Fruit fly (Drosophila melanogaster) whole organism, embryonic: ENCODE data around the gene CG32066.

Experiments used
- Awh ChIP-seq: fragments of 200-800 bp; sonication (Bioruptor generic); IDR thresholded peaks from 2 replicates; pipeline ENCODE4, ENCODE4 v1.3.6; 2022; ENCODE audit warnings: missing biosample characterization, missing genetic modification characterization
- Bgb ChIP-seq: fragments of 200-800 bp; sonication (Bioruptor generic); IDR thresholded peaks from 2 replicates; pipeline ENCODE4 v1.3.6; 2022; ENCODE audit warnings: missing biosample characterization, missing genetic modification characterization; ENCODE audit not compliant: partially characterized antibody
- Bteb2 ChIP-seq: fragments of 200-800 bp; sonication (Bioruptor generic); optimal IDR thresholded peaks from 2 replicates; lab custom pipeline; 2016; ENCODE audit warnings: missing biosample characterization, missing genetic modification characterization
- CG11398 ChIP-seq: fragments of 200-800 bp; sonication (Bioruptor generic); optimal IDR thresholded peaks from 2 replicates; lab custom pipeline; 2016; ENCODE audit warnings: missing biosample characterization, missing genetic modification characterization
- CG11560 ChIP-seq: fragments of 200-800 bp; sonication (Bioruptor generic); IDR thresholded peaks from 3 replicates; pipeline ENCODE4 v1.3.6; 2022; ENCODE audit warnings: missing biosample characterization, missing genetic modification characterization
- CG12219 ChIP-seq: fragments of 200-800 bp; sonication (Bioruptor generic); optimal IDR thresholded peaks from 3 replicates; lab custom pipeline; 2018; ENCODE audit warnings: missing biosample characterization, mild to moderate bottlenecking, missing genetic modification characterization
- CG14050 ChIP-seq: fragments of 200-800 bp; sonication (Bioruptor generic); IDR thresholded peaks from 3 replicates; pipeline ENCODE4 v1.3.6; 2022; ENCODE audit warnings: missing biosample characterization, missing genetic modification characterization
- CG1529 ChIP-seq: fragments of 200-800 bp; sonication (Bioruptor generic); optimal IDR thresholded peaks from 3 replicates; lab custom pipeline; 2018; ENCODE audit warnings: missing biosample characterization, missing genetic modification characterization
- CG15514 ChIP-seq: fragments of 200-800 bp; sonication (Bioruptor generic); optimal IDR thresholded peaks from 3 replicates; lab custom pipeline; 2017; ENCODE audit warnings: missing biosample characterization, missing genetic modification characterization, mild to moderate bottlenecking, moderate library complexity, missing genetic modification reagents
- CG16815 ChIP-seq: fragments of 200-800 bp; sonication (Bioruptor generic); optimal IDR thresholded peaks from 3 replicates; lab custom pipeline; 2017; ENCODE audit warnings: missing biosample characterization, mild to moderate bottlenecking, missing genetic modification characterization
- CG17568 ChIP-seq: fragments of 200-800 bp; sonication (Bioruptor generic); optimal IDR thresholded peaks from 2 replicates; lab custom pipeline; 2018; ENCODE audit warnings: missing biosample characterization, mild to moderate bottlenecking, missing genetic modification characterization, moderate library complexity
- CG1792 ChIP-seq: fragments of 200-800 bp; sonication (Bioruptor generic); optimal IDR thresholded peaks from 2 replicates; lab custom pipeline; 2016; ENCODE audit warnings: missing biosample characterization, missing genetic modification characterization
- CG18764 ChIP-seq: fragments of 200-800 bp; sonication (Bioruptor generic); optimal IDR thresholded peaks from 3 replicates; lab custom pipeline; 2016; ENCODE audit warnings: missing biosample characterization, missing genetic modification characterization
- CG32532 ChIP-seq: fragments of 200-800 bp; sonication (Bioruptor generic); IDR thresholded peaks from 2 replicates; pipeline ENCODE4 v1.3.6; 2022; ENCODE audit warnings: missing biosample characterization, missing genetic modification characterization
- CG32772 ChIP-seq: fragments of 200-800 bp; sonication (Bioruptor generic); IDR thresholded peaks from 2 replicates; pipeline ENCODE4 v1.3.6; 2022; ENCODE audit warnings: missing biosample characterization, missing genetic modification characterization
- CG34224 ChIP-seq: fragments of 200-800 bp; sonication (Bioruptor generic); IDR thresholded peaks from 3 replicates; pipeline ENCODE4 v1.3.6; 2022; ENCODE audit warnings: missing biosample characterization, missing genetic modification characterization; ENCODE audit not compliant: partially characterized antibody
- CG34376 ChIP-seq: fragments of 200-800 bp; sonication (Bioruptor generic); optimal IDR thresholded peaks from 2 replicates; lab custom pipeline; 2018; ENCODE audit warnings: missing biosample characterization, mild to moderate bottlenecking, missing genetic modification characterization
- CG3847 ChIP-seq: fragments of 200-800 bp; sonication (Bioruptor generic); IDR thresholded peaks from 2 replicates; pipeline ENCODE4 v1.3.6; 2022; ENCODE audit warnings: missing biosample characterization, missing genetic modification characterization
- CG4617 ChIP-seq: fragments of 200-800 bp; sonication (Bioruptor generic); optimal IDR thresholded peaks from 3 replicates; lab custom pipeline; 2016; ENCODE audit warnings: missing biosample characterization, missing genetic modification characterization, borderline replicate concordance
- CG4730 ChIP-seq: fragments of 200-800 bp; sonication (Bioruptor generic); IDR thresholded peaks from 2 replicates; pipeline ENCODE4 v1.3.6; 2022; ENCODE audit warnings: missing biosample characterization, missing genetic modification characterization
- CG6654 ChIP-seq: fragments of 200-800 bp; sonication (Bioruptor generic); optimal IDR thresholded peaks from 2 replicates; lab custom pipeline; 2017; ENCODE audit warnings: missing biosample characterization, mild to moderate bottlenecking, missing genetic modification characterization
- CHES-1-like ChIP-seq: fragments of 200-800 bp; sonication (Bioruptor generic); optimal IDR thresholded peaks from 2 replicates; lab custom pipeline; 2016; ENCODE audit warnings: missing biosample characterization, missing genetic modification characterization
- CTCF ChIP-seq: fragments of 200-800 bp; sonication (Bioruptor generic); optimal IDR thresholded peaks from 2 replicates; lab custom pipeline; 2017; ENCODE audit warnings: missing biosample characterization, mild to moderate bottlenecking, missing genetic modification characterization, moderate library complexity
- D ChIP-seq, 2 experiments: fragments of 200-800 bp in 1 of 2; fragments of >200 bp in 1 of 2; sonication (Bioruptor generic) in 1 of 2; optimal IDR thresholded peaks; 2 replicates in 1 of 2; 3 replicates in 1 of 2; lab custom pipeline; 2017; ENCODE audit warnings: mild to moderate bottlenecking in 1 of 2, missing biosample characterization in 1 of 2, missing genetic modification characterization in 1 of 2, missing genetic modification reagents in 1 of 2
- Dbx ChIP-seq: fragments of 200-800 bp; sonication (Bioruptor generic); IDR thresholded peaks from 3 replicates; pipeline ENCODE4 v1.3.6; 2022; ENCODE audit warnings: missing biosample characterization, missing genetic modification characterization
- Dll ChIP-seq: fragments of 200-800 bp; sonication (Bioruptor generic); IDR thresholded peaks from 4 replicates; pipeline ENCODE4 v1.3.6; 2022; ENCODE audit warnings: missing biosample characterization, missing genetic modification characterization; ENCODE audit not compliant: partially characterized antibody
- Gsc ChIP-seq: fragments of 200-800 bp; sonication (Bioruptor generic); IDR thresholded peaks from 2 replicates; pipeline ENCODE4 v1.3.6; 2022; ENCODE audit warnings: missing biosample characterization, missing genetic modification characterization
- HLHmδ ChIP-seq: fragments of 200-800 bp; sonication (Bioruptor generic); optimal IDR thresholded peaks from 2 replicates; lab custom pipeline; 2018; ENCODE audit warnings: missing biosample characterization, mild to moderate bottlenecking, missing genetic modification characterization, moderate library complexity
- Hr3 ChIP-seq: fragments of 200-800 bp; sonication (Bioruptor generic); optimal IDR thresholded peaks from 3 replicates; lab custom pipeline; 2016; ENCODE audit warnings: missing biosample characterization, missing genetic modification characterization
- NK7.1 ChIP-seq: fragments of 200-800 bp; sonication (Bioruptor generic); optimal IDR thresholded peaks from 3 replicates; lab custom pipeline; 2016; ENCODE audit warnings: missing biosample characterization, missing genetic modification characterization
- Scr ChIP-seq: fragments of 200-800 bp; sonication (Bioruptor generic); IDR thresholded peaks from 2 replicates; pipeline ENCODE4 v1.3.6; 2022; ENCODE audit warnings: missing biosample characterization, missing genetic modification characterization; ENCODE audit not compliant: partially characterized antibody
- Sin3A ChIP-seq: fragments of >200 bp; optimal IDR thresholded peaks from 2 replicates; lab custom pipeline; 2018
- Ssrp ChIP-seq: fragments of 200-800 bp; sonication (Bioruptor generic); optimal IDR thresholded peaks from 2 replicates; lab custom pipeline; 2018; ENCODE audit warnings: missing biosample characterization, mild to moderate bottlenecking, missing genetic modification characterization, moderate library complexity
- bab2 ChIP-seq: fragments of 200-800 bp; sonication (Bioruptor generic); optimal IDR thresholded peaks from 2 replicates; lab custom pipeline; 2016; ENCODE audit warnings: missing biosample characterization, missing genetic modification characterization
- crol ChIP-seq: fragments of 200-800 bp; sonication (Bioruptor generic); IDR thresholded peaks from 2 replicates; pipeline ENCODE4 v1.3.6; 2022; ENCODE audit warnings: missing biosample characterization, missing genetic modification characterization
- dati ChIP-seq: fragments of 200-800 bp; sonication (Bioruptor generic); IDR thresholded peaks from 2 replicates; pipeline ENCODE4 v1.3.6; 2022; ENCODE audit warnings: missing biosample characterization, missing genetic modification characterization
- dmrt11E ChIP-seq: fragments of 200-800 bp; sonication (Bioruptor generic); optimal IDR thresholded peaks from 3 replicates; lab custom pipeline; 2018; ENCODE audit warnings: missing biosample characterization, mild to moderate bottlenecking, missing genetic modification characterization, moderate library complexity
- exex ChIP-seq: fragments of 200-800 bp; sonication (Bioruptor generic); optimal IDR thresholded peaks from 4 replicates; lab custom pipeline; 2018; ENCODE audit warnings: missing biosample characterization, mild to moderate bottlenecking, missing genetic modification characterization, moderate library complexity
- fd102C ChIP-seq: fragments of 200-800 bp; sonication (Bioruptor generic); optimal IDR thresholded peaks from 2 replicates; lab custom pipeline; 2018; ENCODE audit warnings: missing biosample characterization, mild to moderate bottlenecking, missing genetic modification characterization, moderate library complexity
- fd3F ChIP-seq: fragments of 200-800 bp; sonication (Bioruptor generic); optimal IDR thresholded peaks from 2 replicates; lab custom pipeline; 2018; ENCODE audit warnings: missing biosample characterization, mild to moderate bottlenecking, missing genetic modification characterization, moderate library complexity
- hbn ChIP-seq: fragments of 200-800 bp; sonication (Bioruptor generic); IDR thresholded peaks from 2 replicates; pipeline ENCODE4 v1.3.6; 2022; ENCODE audit warnings: missing biosample characterization, missing genetic modification characterization; ENCODE audit not compliant: partially characterized antibody
- pzg ChIP-seq: fragments of 200-800 bp; sonication (Bioruptor generic); optimal IDR thresholded peaks from 3 replicates; lab custom pipeline; 2018; ENCODE audit warnings: missing biosample characterization, mild to moderate bottlenecking, missing genetic modification characterization, moderate library complexity
- ranshi ChIP-seq: fragments of 200-800 bp; sonication (Bioruptor generic); IDR thresholded peaks from 2 replicates; pipeline ENCODE4 v1.3.6; 2022; ENCODE audit warnings: missing biosample characterization, missing genetic modification characterization
- repo ChIP-seq: fragments of 200-800 bp; sonication (Bioruptor generic); optimal IDR thresholded peaks from 2 replicates; lab custom pipeline; 2016; ENCODE audit warnings: missing biosample characterization, missing genetic modification characterization
- ro ChIP-seq: fragments of 200-800 bp; sonication (Bioruptor generic); IDR thresholded peaks from 2 replicates; pipeline ENCODE4 v1.3.6; 2022; ENCODE audit warnings: missing biosample characterization, missing genetic modification characterization
- sens ChIP-seq: fragments of 200-800 bp; sonication (Bioruptor generic); peaks from one replicate; lab custom pipeline; 2016; ENCODE audit warnings: missing biosample characterization, missing genetic modification characterization
- sim ChIP-seq: fragments of 200-800 bp; sonication (Bioruptor generic); IDR thresholded peaks from 2 replicates; pipeline ENCODE4 v1.3.6; 2022; ENCODE audit warnings: missing biosample characterization, missing genetic modification characterization
- slou ChIP-seq: fragments of 200-800 bp; sonication (Bioruptor generic); optimal IDR thresholded peaks from 3 replicates; lab custom pipeline; 2016; ENCODE audit warnings: missing biosample characterization, missing genetic modification characterization
- ssp ChIP-seq: fragments of 200-800 bp; sonication (Bioruptor generic); IDR thresholded peaks from 2 replicates; pipeline ENCODE4 v1.3.6; 2022; ENCODE audit warnings: missing biosample characterization, missing genetic modification characterization
- tgo ChIP-seq: fragments of 200-800 bp; sonication (Bioruptor generic); IDR thresholded peaks from 3 replicates; pipeline ENCODE4 v1.3.6; 2022; ENCODE audit warnings: missing biosample characterization, missing genetic modification characterization
- z ChIP-seq: fragments of 200-800 bp; sonication (Bioruptor generic); IDR thresholded peaks from 3 replicates; pipeline ENCODE4 v1.3.6; 2022; ENCODE audit warnings: missing biosample characterization, missing genetic modification characterization
- zf30C ChIP-seq: fragments of 200-800 bp; sonication (Bioruptor generic); optimal IDR thresholded peaks from 3 replicates; lab custom pipeline; 2018; ENCODE audit warnings: missing biosample characterization, mild to moderate bottlenecking, missing genetic modification characterization

The CG32066 gene

DNA sequence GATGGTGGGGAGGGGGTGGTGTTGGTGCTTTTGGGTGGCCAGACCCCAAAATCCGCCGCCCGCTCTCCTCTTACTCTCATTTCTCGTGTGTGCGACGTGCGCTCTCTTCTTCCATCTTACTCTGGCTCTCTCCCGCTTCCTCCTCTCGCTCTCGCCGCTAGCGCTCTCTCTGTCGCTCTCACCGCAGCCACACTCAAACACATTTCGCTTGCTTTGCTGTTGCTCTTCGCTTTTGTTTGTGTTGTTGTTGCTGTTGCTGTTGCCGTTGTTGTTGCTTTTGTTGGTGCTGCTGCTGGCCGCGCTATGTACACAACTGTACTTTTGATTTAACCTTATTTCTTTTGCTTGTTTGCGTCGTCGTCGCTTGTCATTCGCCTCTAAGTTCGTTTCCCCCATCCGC, 21.0 kb upstream of the CG32066 start (continued):
- TF ChIP-seq HLHmδ (GFP tag; lab: Kevin White, UChicago) (peak; percentile 0), CG4730 (GFP tag; lab: Robert Waterston, UW) (no peak), NK7.1 (peak; percentile 19), CG1529 (GFP tag; lab: Kevin White, UChicago) (no peak), Gsc (GFP tag; lab: Robert Waterston, UW) (no peak), exex (tag; lab: Kevin White, UChicago) (no peak), CG1792 (GFP tag; lab: Kevin White, UChicago) (no peak), zf30C (GFP tag; lab: Kevin White, UChicago) (no peak), CG34224 (GFP tag; lab: Robert Waterston, UW) (no peak), CG34376 (GFP tag; lab: Kevin White, UChicago) (no peak), CHES-1-like (GFP tag; lab: Kevin White, UChicago) (peak; percentile 5), D (optimal IDR thresholded peaks at IDR 0.05; lab: Kevin White, UChicago) (no peak), D (GFP tag; optimal IDR thresholded peaks at IDR 0.05; lab: Kevin White, UChicago) (no peak), slou (GFP tag; lab: Kevin White, UChicago) (no peak), dmrt11E (no peak), repo (no peak), ro (GFP tag; lab: Robert Waterston, UW) (no peak), hbn (peak; percentile 30; the same call in 1 of the 2 replicates), CG32772 (GFP tag; lab: Robert Waterston, UW) (no peak), crol (peak; percentile 92), Scr (GFP tag; lab: Robert Waterston, UW) (no peak), CG15514 (peak; percentile 25), CG11560 (tag; lab: Robert Waterston, UW) (no peak), CG6654 (GFP tag; lab: Kevin White, UChicago) (no peak), CG3847 (GFP tag; lab: Robert Waterston, UW) (no peak), fd102C (GFP tag; lab: Kevin White, UChicago) (no peak), z (GFP tag; lab: Robert Waterston, UW) (peak; percentile 54; the same call in 1 of the 3 replicates), CG16815 (no peak), CG4617 (GFP tag; lab: Kevin White, UChicago) (no peak), sens (peak; percentile 69), Bgb (GFP tag; lab: Robert Waterston, UW) (peak; percentile 15; the same call in 1 of the 2 replicates), bab2 (no peak), CG14050 (GFP tag; lab: Robert Waterston, UW) (no peak), Bteb2 (no peak), CG32532 (GFP tag; lab: Robert Waterston, UW) (peak; percentile 76; the same call in 1 of the 2 replicates), Dbx (GFP tag; lab: Robert Waterston, UW) (peak; percentile 31; the same call in 1 of the 3 replicates), CG17568 (GFP tag; lab: Kevin White, UChicago) (no peak), dati (no peak), Hr3 (GFP tag; lab: Kevin White, UChicago) (no peak), ssp (GFP tag; lab: Robert Waterston, UW) (no peak), CG12219 (no peak), Ssrp (tag; lab: Kevin White, UChicago) (no peak), Awh (GFP tag; lab: Robert Waterston, UW) (peak; percentile 50; the same call in 1 of the 2 replicates), pzg (GFP tag; lab: Kevin White, UChicago) (no peak), ranshi (GFP tag; lab: Robert Waterston, UW) (no peak), CTCF (GFP tag; lab: Kevin White, UChicago) (no peak), Sin3A (lab: Kevin White, UChicago) (no peak), fd3F (GFP tag; lab: Kevin White, UChicago) (no peak), Dll (GFP tag; lab: Robert Waterston, UW) (peak; percentile 54; the same call in 2 of the 4 replicates), sim (GFP tag; lab: Robert Waterston, UW) (no peak), CG18764 (GFP tag; lab: Kevin White, UChicago) (no peak), CG11398 (GFP tag; lab: Kevin White, UChicago) (no peak), tgo (GFP tag; lab: Robert Waterston, UW) (no peak)
